Fruit fly (Drosophila melanogaster) ovary, adult (tissue): ENCODE data around the gene CG7916.

ENCODE experiments used
- CG17801 ChIP-seq: fragments of 200-800 bp; optimal IDR thresholded peaks from 2 replicates; lab custom pipeline; 2019; ENCODE audit warnings: missing biosample characterization, mild to moderate bottlenecking, missing genetic modification characterization, moderate library complexity; ENCODE audit not compliant: partially characterized antibody

Gene CG7916

DNA sequence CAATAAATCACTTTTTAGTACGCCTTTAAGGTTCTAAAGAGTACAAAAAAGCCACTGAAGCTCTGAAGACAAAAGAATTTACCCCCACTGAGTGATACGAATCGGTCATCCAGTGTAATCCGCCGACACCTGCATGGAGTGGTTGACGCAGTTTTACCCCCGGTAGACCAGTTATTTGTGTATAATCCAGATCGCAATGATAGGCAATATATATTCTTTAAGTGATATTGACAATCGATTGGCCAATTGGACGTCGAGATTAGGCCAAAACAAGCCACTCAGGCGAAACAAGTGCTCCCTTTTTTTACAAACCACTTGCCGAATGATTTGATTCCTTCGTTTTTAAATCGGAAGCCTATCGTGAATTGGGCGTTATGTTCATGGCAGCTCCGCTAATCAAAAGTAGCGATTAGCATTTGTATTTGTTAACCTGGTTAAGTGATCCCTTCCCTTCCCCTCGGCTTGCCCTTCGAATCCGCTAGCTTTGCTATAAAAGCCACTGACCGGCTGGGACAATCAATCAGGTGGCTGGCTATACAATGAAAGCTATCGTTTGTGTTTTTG is at the start of gene CG7916:
CG7916 (plus strand) TSS at position 514 of the 564 bp plus-strand sequence.
- TF ChIP-seq CG17801, result no peak

DNA sequence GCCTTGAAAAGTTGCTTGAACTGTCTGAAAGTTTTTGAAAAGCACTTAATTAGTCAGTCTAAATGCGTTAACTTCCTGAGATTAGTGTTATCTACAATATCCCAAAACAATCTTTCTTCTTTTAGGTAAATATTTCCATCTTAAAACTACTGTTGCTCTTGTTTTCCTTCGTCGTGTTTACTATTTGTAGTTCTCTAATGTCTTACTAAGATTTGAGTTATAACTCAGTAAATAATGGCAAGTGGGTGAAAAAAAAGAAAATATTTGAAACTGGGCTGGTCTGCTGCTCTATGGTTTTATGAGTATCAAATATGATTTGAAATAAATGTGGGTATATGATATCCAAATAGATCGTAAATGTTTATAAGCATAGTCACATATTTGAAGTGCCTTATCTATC is 45.4 kb upstream of the CG7916 start:
- no peak for TF ChIP-seq CG17801

DNA sequence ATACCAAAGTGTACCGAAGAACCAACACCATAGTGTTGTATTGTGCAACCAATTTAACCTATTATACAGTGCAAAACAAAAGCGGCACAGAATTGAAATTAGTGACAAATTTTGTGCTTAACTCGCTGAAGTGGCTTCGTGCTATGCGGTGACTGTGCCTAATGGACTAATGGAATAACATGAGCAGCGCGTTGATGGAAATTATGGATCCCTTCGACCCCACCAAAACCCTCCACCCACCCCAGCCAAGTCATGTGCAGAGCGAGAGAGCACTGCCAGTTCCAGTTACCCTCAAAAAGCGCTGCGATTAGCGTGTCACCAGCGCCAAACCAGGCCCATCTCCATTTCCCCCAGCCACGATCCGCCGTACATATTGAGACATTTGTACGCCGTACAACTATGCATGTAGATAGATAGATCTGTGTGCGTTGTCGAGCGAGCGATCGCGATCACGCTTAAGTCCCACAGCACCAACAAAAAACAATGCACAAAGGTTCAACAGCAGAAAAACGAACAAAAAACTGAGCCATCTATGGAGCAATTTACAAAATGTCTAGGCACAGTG is 44.4 kb upstream of the CG7916 start:
- no peak for TF ChIP-seq CG17801

- TF ChIP-seq CG17801, result no peak
These were observed 43.4 kb upstream of the CG7916 start, which contains the start of gene CAH1 for dm6 chr2L:13803032-13803661. Gene CAH1, plus strand, starts transcription at chr2L:13803626.

DNA sequence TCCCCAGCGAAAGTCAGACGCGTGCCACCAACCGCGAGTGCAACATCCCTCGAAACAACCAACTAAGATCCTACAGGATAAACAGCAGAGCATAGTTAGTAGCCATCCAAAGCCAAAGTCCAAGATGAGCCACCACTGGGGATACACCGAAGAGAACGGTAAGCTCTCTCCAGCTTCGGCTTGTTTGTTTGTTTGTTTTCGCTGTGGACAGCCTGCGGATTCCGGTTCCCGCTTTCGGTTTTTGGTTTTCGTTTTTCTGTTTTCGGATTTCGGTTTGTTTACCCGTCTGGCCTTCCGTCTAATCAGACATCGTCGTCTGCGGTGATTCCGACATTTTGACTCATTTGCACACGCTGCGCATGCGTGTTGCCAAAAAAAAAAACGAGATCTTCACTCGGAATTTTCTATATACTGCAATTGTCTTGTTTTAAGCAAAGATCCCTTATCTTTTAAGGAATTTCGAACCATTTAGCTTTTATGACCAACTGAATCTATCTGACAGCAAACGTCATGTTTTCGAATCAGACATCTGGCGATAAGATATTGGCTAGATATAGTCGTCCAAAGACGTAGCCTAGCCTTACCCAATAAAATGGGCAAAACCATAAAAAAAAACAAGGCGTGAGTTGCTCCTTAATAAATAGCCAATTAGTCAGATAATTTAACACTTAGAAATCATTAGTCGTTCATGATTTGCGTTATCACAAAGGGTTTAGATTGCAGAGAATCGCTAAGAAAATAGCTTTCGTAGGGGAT is 42.6 kb upstream of the CG7916 start:
- TF ChIP-seq CG17801, result no peak

dm6 chr2L:13804561-13805067 is 41.9 kb upstream of the CG7916 start:
- no peak for TF ChIP-seq CG17801

dm6 chr2L:13805170-13805569 is 41.4 kb upstream of the CG7916 start:
- no peak for TF ChIP-seq CG17801

DNA sequence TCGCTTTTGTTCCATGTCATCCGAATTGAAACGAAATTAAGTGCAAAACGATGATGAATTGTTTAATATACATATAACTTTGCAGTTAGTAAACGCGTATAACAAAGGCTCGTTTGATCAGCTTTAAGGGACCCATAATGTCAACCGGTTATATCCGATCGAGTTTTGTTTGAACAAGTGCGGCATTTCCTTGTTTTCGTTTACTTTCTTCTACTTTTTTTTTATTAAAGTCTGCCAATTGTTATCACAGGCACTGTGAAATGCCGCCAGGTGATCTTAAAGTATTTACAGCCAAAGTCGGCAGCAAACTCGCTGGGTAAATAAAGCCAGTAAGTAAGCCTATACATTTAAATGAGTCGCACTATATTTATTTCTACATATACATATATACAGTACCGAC is 39.5 kb upstream of the CG7916 start:
- TF ChIP-seq CG17801, result no peak

- no peak for TF ChIP-seq CG17801
These were observed 38.6 kb upstream of the CG7916 start for dm6 chr2L:13807959-13808358.

DNA sequence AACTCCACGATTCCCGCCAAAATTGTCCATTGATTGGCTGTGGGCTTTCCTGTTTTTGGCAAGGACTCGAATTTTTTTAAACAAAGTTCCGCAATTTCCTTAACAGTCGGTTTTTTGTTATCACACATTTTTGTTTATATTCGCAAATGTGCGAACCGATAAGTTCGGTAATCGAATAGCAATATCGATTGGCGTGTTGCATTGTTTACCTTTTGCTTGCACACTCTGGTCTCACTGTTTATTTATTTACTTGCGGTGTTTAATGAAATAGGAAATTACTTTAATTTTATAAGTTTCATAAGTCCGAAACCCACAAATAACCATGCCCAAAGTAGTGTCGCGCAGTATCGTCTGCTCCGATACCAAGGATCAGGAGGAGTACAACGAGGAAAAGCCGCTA is 35.2 kb upstream of the CG7916 start, which contains the start of the genes Adat1 and CG16865:
Adat1 (minus strand) TSS at position 152 of the 400 bp plus-strand sequence.
CG16865 (plus strand) TSS at position 200 of the 400 bp plus-strand sequence.
- no peak for TF ChIP-seq CG17801

DNA sequence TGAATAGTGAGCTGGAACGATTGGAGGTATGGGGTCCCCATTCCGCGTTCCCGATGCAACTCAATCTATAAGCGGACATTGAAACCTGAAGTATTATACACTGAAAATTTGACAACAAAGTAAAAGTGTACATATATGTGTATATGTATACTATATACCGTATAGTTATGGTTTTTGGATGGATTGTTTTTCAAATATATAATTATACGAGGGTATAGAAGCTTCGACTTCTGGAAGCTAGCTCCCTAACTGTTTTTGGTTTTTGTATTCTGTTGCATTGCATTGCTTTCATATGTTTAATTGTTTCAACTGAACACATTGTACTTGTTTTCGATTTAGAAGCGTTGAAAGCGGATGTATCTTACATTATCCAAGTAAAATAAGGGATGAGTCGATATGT is 33.4 kb upstream of the CG7916 start, which contains the start of gene CG16888:
CG16888 (minus strand) TSS at position 101 of the 400 bp plus-strand sequence.
- TF ChIP-seq CG17801, result no peak

DNA sequence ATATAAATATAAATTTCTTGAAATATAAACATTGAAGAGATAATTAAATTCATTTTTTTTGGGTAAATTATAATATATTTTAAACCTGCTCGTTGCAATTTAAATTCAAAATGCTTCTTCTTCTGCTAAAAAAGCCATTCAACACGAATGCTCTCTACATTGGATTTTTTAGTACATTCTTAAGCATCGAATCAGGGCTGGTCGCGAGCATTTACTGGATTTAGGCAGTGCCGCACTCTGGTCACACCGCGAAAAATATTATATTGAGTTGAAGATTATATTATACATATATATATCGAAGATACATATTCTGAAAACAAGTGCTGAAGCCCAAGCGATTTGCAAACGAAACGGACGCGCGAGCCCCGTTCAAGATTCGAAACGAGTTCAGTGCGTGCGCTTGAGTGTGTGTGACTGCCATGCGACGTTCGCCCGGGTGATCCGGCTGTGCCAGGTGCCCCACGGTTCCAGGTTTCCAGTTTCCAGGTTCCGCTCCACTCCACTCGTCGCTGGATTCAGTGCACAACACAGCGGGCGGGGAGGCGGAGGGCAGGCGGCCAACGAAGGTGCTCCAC is 32.9 kb upstream of the CG7916 start, which contains the start of gene Sos:
Sos (plus strand) TSS at position 213 of the 575 bp plus-strand sequence.
- no peak for TF ChIP-seq CG17801

- no peak for TF ChIP-seq CG17801
These were observed 26.4 kb upstream of the CG7916 start for dm6 chr2L:13820176-13820575.

- TF ChIP-seq CG17801, result no peak
These were observed 25.6 kb upstream of the CG7916 start, which contains the start of gene b for dm6 chr2L:13820948-13821347. Gene b, plus strand, starts transcription at chr2L:13821248.

DNA sequence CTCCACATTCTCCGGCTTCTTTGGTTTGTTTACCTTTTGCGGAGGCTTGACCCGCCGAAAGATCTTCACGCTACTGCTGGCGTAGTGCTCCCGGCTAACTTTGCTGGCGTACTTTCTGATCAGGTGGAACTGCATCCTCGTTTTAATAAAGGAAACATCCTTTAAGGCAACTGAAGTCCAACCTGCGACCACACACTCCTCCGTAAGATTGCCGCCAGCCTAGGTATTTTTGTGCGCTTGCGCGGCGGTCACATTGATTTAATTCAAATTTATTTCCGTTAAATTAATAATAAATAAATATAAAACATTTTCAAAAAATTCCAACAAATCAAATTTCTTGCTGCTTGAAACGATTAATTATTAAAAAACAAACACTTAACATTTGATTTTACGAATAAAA is 19.0 kb upstream of the CG7916 start, which contains the start of gene PolG1:
PolG1 (minus strand) TSS at position 216 of the 400 bp plus-strand sequence.
- TF ChIP-seq CG17801, result no peak

dm6 chr2L:13829540-13829939 is 17.0 kb upstream of the CG7916 start, which contains the start of the genes Arpc1 and Orc5:
Gene Arpc1, minus strand, starts transcription at chr2L:13829741.
Gene Orc5, plus strand, starts transcription at chr2L:13829837.
- TF ChIP-seq CG17801, result peak; percentile 26
